Worm (Caenorhabditis elegans) whole organism, young adult: Measurements from ENCODE around the gene F16G10.11.

Experiments
- F23B12.7 ChIP-seq: sonication (generic microtip); optimal IDR thresholded peaks from 2 replicates; lab custom pipeline; 2017; ENCODE audit warnings: missing genetic modification characterization, mild to moderate bottlenecking, missing compliant biosample characterization, antibody characterized with exemption, moderate library complexity; ENCODE audit not compliant: insufficient read depth
- F33H1.4 ChIP-seq: fragments of 200-800 bp; sonication (Bioruptor generic); IDR thresholded peaks from 2 replicates; pipeline ENCODE4 v1.3.6; 2022; ENCODE audit warnings: missing genetic modification reagents, missing genetic modification characterization, missing compliant biosample characterization
- F55B11.4 ChIP-seq: sonication (generic microtip); optimal IDR thresholded peaks from 2 replicates; lab custom pipeline; 2016; ENCODE audit warnings: missing compliant biosample characterization, missing genetic modification characterization, borderline replicate concordance; ENCODE audit not compliant: insufficient read depth
- F57A8.1 ChIP-seq: fragments of 200-800 bp; sonication (Bioruptor generic); optimal IDR thresholded peaks from 2 replicates; lab custom pipeline; 2018; ENCODE audit warnings: mild to moderate bottlenecking, missing genetic modification characterization, moderate library complexity, missing compliant biosample characterization
- Y53F4B.3 ChIP-seq: fragments of 200-800 bp; sonication (Bioruptor generic); IDR thresholded peaks from 2 replicates; pipeline ENCODE4 v1.3.6; 2022; ENCODE audit warnings: missing genetic modification reagents, missing genetic modification characterization, missing compliant biosample characterization
- Y53G8AR.9 ChIP-seq: fragments of 200-800 bp; sonication (Bioruptor generic); conservative IDR thresholded peaks from 2 replicates; pipeline ENCODE4 v1.3.6; 2022; ENCODE audit warnings: missing genetic modification reagents, missing genetic modification characterization, missing compliant biosample characterization
- ama-1 ChIP-seq, 3 experiments: fragments of 150-350 bp in 1 of 3; sonication (generic microtip) in 2 of 3; optimal IDR thresholded peaks; 2 replicates each; lab custom pipeline; 2014 to 2018; ENCODE audit warnings: missing biosample characterization in 2 of 3, missing genetic modification characterization in 2 of 3, missing genetic modification reagents in 2 of 3
- aptf-3 ChIP-seq: fragments of 200-800 bp; sonication (Bioruptor generic); IDR thresholded peaks from 2 replicates; pipeline ENCODE4 v1.3.6; 2022; ENCODE audit warnings: missing genetic modification characterization, missing compliant biosample characterization
- atf-7 ChIP-seq: sonication (generic microtip); optimal IDR thresholded peaks from 2 replicates; lab custom pipeline; 2017; ENCODE audit warnings: mild to moderate bottlenecking, missing genetic modification characterization, missing compliant biosample characterization
- attf-5 ChIP-seq: fragments of 200-800 bp; sonication (Bioruptor generic); optimal IDR thresholded peaks from 2 replicates; lab custom pipeline; 2018; ENCODE audit warnings: mild to moderate bottlenecking, missing genetic modification characterization, missing compliant biosample characterization
- ceh-58 ChIP-seq: fragments of 200-800 bp; sonication (Bioruptor generic); IDR thresholded peaks from 2 replicates; pipeline ENCODE4 v1.3.6; 2022; ENCODE audit warnings: missing genetic modification characterization, missing compliant biosample characterization
- egrh-3 ChIP-seq: fragments of 200-800 bp; sonication (Bioruptor generic); IDR thresholded peaks from 2 replicates; pipeline ENCODE4 v1.3.6; 2022; ENCODE audit warnings: missing genetic modification reagents, missing genetic modification characterization, missing compliant biosample characterization
- gei-17 ChIP-seq: fragments of 200-800 bp; sonication (Bioruptor generic); optimal IDR thresholded peaks from 2 replicates; lab custom pipeline; 2018; ENCODE audit warnings: mild to moderate bottlenecking, missing genetic modification characterization, missing compliant biosample characterization
- hlh-26 ChIP-seq: fragments of 200-800 bp; sonication (Bioruptor generic); conservative IDR thresholded peaks from 2 replicates; pipeline ENCODE4 v1.3.6; 2022; ENCODE audit warnings: missing genetic modification reagents, missing genetic modification characterization, missing compliant biosample characterization
- hmg-20 ChIP-seq: fragments of 200-800 bp; sonication (Bioruptor generic); IDR thresholded peaks from 2 replicates; pipeline ENCODE4 v1.3.6; 2022; ENCODE audit warnings: missing genetic modification reagents, missing genetic modification characterization, missing compliant biosample characterization
- hsf-1 ChIP-seq: fragments of 200-800 bp; sonication (Bioruptor generic); IDR thresholded peaks from 2 replicates; pipeline ENCODE4 v1.3.6; 2022; ENCODE audit warnings: missing genetic modification reagents, missing genetic modification characterization, missing compliant biosample characterization
- lin-26 ChIP-seq: fragments of 200-800 bp; sonication (Bioruptor generic); IDR thresholded peaks from 2 replicates; pipeline ENCODE4 v1.3.6; 2022; ENCODE audit warnings: missing genetic modification reagents, missing genetic modification characterization, missing compliant biosample characterization
- lsy-27 ChIP-seq: sonication (generic microtip); optimal IDR thresholded peaks from 2 replicates; lab custom pipeline; 2017; ENCODE audit warnings: missing genetic modification characterization, mild to moderate bottlenecking, missing compliant biosample characterization, antibody characterized with exemption, missing genotype, borderline replicate concordance; ENCODE audit not compliant: insufficient read depth
- madf-3 ChIP-seq: fragments of 200-800 bp; sonication (Bioruptor generic); IDR thresholded peaks from 2 replicates; pipeline ENCODE4 v1.3.6; 2022; ENCODE audit warnings: missing genetic modification reagents, missing genetic modification characterization, missing compliant biosample characterization
- mxl-1 ChIP-seq: sonication (generic microtip); optimal IDR thresholded peaks from 2 replicates; lab custom pipeline; 2016; ENCODE audit warnings: missing genetic modification characterization, missing compliant biosample characterization
- nfya-2 ChIP-seq: fragments of 200-800 bp; sonication (Bioruptor generic); IDR thresholded peaks from 2 replicates; pipeline ENCODE4 v1.3.6; 2022; ENCODE audit warnings: missing genetic modification reagents, missing genetic modification characterization, missing compliant biosample characterization
- nhr-120 ChIP-seq: fragments of 200-800 bp; sonication (Bioruptor generic); IDR thresholded peaks from 2 replicates; pipeline ENCODE4 v1.3.6; 2022; ENCODE audit warnings: missing genetic modification characterization, missing compliant biosample characterization
- nhr-27 ChIP-seq: fragments of 200-800 bp; sonication (Bioruptor generic); optimal IDR thresholded peaks from 2 replicates; lab custom pipeline; 2018; ENCODE audit warnings: mild to moderate bottlenecking, missing genetic modification characterization, moderate library complexity, missing compliant biosample characterization
- nhr-80 ChIP-seq: sonication (generic microtip); optimal IDR thresholded peaks from 2 replicates; lab custom pipeline; 2016; ENCODE audit warnings: missing genetic modification characterization, missing compliant biosample characterization
- snpc-1.3 ChIP-seq: sonication (generic microtip); optimal IDR thresholded peaks from 2 replicates; lab custom pipeline; 2017; ENCODE audit warnings: missing genetic modification characterization, mild to moderate bottlenecking, missing compliant biosample characterization, antibody characterized with exemption, moderate library complexity, missing genotype, missing genetic modification reagents; ENCODE audit not compliant: insufficient read depth
- snpc-3.4 ChIP-seq: sonication (generic microtip); optimal IDR thresholded peaks from 2 replicates; lab custom pipeline; 2017; ENCODE audit warnings: missing genetic modification characterization, mild to moderate bottlenecking, missing compliant biosample characterization, antibody characterized with exemption, moderate library complexity, missing genotype, missing genetic modification reagents
- sptf-2 ChIP-seq: fragments of 200-800 bp; sonication (Bioruptor generic); optimal IDR thresholded peaks from 2 replicates; lab custom pipeline; 2018; ENCODE audit warnings: mild to moderate bottlenecking, missing genetic modification characterization, missing compliant biosample characterization
- xnd-1 ChIP-seq: sonication (generic microtip); optimal IDR thresholded peaks from 2 replicates; lab custom pipeline; 2016; ENCODE audit warnings: missing genotype, missing genetic modification reagents, missing genetic modification characterization, missing compliant biosample characterization
- zfh-2 ChIP-seq: fragments of 200-800 bp; sonication (Bioruptor generic); conservative IDR thresholded peaks from 2 replicates; pipeline ENCODE4 v1.3.6; 2022; ENCODE audit warnings: missing genetic modification reagents, missing genetic modification characterization, missing compliant biosample characterization
- ztf-3 ChIP-seq: fragments of 200-800 bp; sonication (Bioruptor generic); optimal IDR thresholded peaks from 2 replicates; lab custom pipeline; 2018; ENCODE audit warnings: mild to moderate bottlenecking, missing genetic modification characterization, missing compliant biosample characterization

F16G10.11 gene

DNA sequence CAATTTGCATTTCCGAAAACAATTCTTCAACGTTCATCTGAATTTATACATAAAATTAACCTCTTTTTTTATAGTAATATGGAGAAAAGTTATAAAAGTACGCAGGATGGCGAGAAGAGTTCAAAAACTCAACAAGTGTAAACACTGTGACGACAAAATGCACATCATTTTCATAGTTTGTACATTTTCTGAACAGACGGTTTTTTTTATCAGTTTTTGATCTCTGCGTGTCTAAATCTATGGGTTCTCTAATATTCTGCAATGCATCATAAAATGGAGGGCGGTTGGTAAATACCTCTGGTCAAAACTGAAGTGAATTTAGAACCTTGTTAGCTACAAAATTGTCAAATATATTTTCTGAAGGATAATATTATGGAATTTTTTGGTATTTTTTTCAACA, 21.7 kb upstream of the F16G10.11 start, which contains the start of gene fbxa-4:
Gene fbxa-4 (minus strand): TSS at position 93 of the 400 bp plus-strand sequence.
- no peak for TF ChIP-seq mxl-1 (tag; lab: Kevin White, UChicago)
- no peak for TF ChIP-seq hmg-20
- TF ChIP-seq F33H1.4 (GFP tag; lab: Robert Waterston, UW): no peak
- TF ChIP-seq nhr-80 (tag; lab: Kevin White, UChicago): peak; percentile 54

DNA sequence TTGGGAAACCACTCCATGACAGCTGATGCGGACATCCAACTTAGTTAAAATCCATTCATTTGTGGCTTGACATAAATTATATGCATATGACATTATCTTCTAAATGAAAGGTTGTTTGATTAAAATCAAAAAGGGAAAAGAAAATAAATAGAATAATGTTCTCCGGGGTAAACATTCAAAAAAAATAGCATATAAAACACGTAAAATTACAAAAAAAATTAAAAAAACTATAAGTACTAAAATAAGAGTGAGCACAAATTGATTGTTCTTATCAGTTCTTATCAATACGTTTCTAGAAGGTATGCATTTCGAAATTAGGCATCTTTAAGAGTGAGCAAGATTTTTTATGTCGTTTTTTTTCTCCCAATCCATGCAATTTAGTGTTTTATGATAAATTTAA, 18.9 kb upstream of the F16G10.11 start, which contains the start of gene fbxa-182:
Gene fbxa-182 (minus strand): TSS at position 101 of the 400 bp plus-strand sequence.
- TF ChIP-seq lsy-27 (no peak), Y53F4B.3 (GFP tag; lab: Robert Waterston, UW) (no peak), snpc-1.3 (tag; lab: Kevin White, UChicago) (no peak), madf-3 (GFP tag; lab: Robert Waterston, UW) (no peak), F57A8.1 (no peak), egrh-3 (GFP tag; lab: Robert Waterston, UW) (no peak), lin-26 (no peak), xnd-1 (tag; lab: Kevin White, UChicago) (no peak), nhr-120 (GFP tag; lab: Robert Waterston, UW) (no peak), hsf-1 (GFP tag; lab: Robert Waterston, UW) (no peak)

DNA sequence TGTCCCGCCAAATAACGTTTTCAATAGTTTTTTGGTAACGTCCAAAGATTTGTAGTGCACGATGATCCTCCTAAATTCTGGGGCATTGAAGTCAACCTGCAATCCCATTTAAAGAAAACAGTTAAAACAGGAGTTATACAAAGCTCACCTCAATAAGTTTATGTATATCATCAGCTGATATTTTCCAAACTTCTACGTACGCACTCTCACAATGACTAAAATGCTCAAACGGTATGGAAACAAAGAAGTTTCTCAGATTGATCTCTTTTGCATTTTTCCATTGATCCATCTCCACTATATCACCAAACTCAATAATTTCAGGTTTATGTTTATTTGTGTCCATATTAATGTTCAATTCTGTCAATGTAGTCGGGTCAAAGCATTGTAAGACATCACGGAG, 17.8 kb upstream of the F16G10.11 start:
- TF ChIP-seq atf-7 (tag; lab: Kevin White, UChicago) (no peak), gei-17 (GFP tag; lab: Kevin White, UChicago) (no peak), snpc-3.4 (no peak), nhr-80 (tag; lab: Kevin White, UChicago) (no peak), hlh-26 (no peak), F55B11.4 (tag; lab: Kevin White, UChicago) (no peak), ama-1 (optimal IDR thresholded peaks at IDR 0.05; lab: Kevin White, UChicago) (no peak), ama-1 (GFP tag; optimal IDR thresholded peaks at IDR 0.05; lab: Kevin White, UChicago) (no peak), attf-5 (GFP tag; lab: Kevin White, UChicago) (no peak)
- TF ChIP-seq, all 124 proteins: peak for 0

DNA sequence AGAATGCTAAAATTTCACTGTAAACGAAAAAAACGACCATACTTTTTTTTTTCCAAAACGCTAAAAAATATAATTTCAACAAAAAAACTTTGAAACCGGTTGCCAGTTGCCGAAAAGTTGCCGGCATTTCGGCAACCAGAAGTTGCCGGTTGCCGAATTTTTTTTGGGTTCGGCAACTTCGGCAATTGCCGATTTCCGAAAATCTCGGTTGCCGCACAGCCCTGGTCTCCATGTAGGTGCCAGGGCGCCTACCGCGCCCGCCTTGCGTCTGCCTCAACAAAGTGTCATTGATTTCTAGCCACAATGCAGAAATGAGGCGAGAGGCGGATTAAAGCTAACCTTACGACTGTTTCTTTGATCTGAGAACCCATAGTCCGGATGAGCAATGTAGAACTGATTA, 17.4 kb upstream of the F16G10.11 start:
- no peak for TF ChIP-seq aptf-3
- no peak for TF ChIP-seq F23B12.7 (tag; lab: Kevin White, UChicago)
- TF ChIP-seq nfya-2 (GFP tag; lab: Robert Waterston, UW): 0 out of 2 replicates have a peak, but pooled peaks have one; percentile 15
- peak; percentile 63 for TF ChIP-seq zfh-2 (GFP tag; lab: Robert Waterston, UW)
- TF ChIP-seq sptf-2 (GFP tag; lab: Kevin White, UChicago): no peak

DNA sequence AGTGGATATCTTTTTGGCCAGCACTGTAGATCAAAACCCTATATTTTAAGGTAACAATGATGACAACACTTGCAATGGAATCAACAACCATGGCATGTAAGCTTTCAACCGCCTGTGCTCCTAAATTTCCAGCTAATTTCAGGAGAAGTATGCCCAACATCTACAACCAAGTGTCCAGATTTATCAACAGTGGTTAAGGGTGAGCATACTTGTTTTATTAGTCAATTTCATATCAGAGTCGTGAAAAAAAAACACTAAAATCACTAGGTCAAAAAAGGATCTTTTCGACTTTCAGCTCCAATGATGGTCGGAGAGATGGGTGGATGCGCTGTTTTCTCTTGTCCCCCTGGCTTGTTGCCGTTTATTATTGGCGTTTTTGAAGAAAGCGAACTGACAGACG, 10.3 kb upstream of the F16G10.11 start, which contains the start of gene F16G10.1:
Gene F16G10.1 (plus strand): TSS at position 301 of the 400 bp plus-strand sequence.
- TF ChIP-seq ztf-3: no peak
- TF ChIP-seq Y53G8AR.9: no peak
- TF ChIP-seq aptf-3: no peak
- TF ChIP-seq ceh-58 (GFP tag; lab: Robert Waterston, UW): no peak
- no peak for TF ChIP-seq lin-26
- TF ChIP-seq nhr-27 (tag; lab: Kevin White, UChicago): no peak
- TF ChIP-seq, all 124 proteins: peak for 0
